Fruit fly (Drosophila melanogaster) whole organism, wandering third instar larva: Measurements from ENCODE around the gene rdx.

Experiments
- CG9705 ChIP-seq: fragments of 200-800 bp; sonication (Bioruptor generic); optimal IDR thresholded peaks from 2 replicates; lab custom pipeline; 2018; ENCODE audit warnings: missing biosample characterization, mild to moderate bottlenecking, missing genetic modification characterization
- Dfd ChIP-seq: fragments of >200 bp; optimal IDR thresholded peaks from 2 replicates; lab custom pipeline; 2017; ENCODE audit warnings: missing biosample characterization, missing genetic modification characterization
- GATAd ChIP-seq: sonication (Bioruptor generic); optimal IDR thresholded peaks from 2 replicates; lab custom pipeline; 2016; ENCODE audit warnings: missing biosample characterization, missing genetic modification characterization
- N ChIP-seq: fragments of >200 bp; optimal IDR thresholded peaks from 2 replicates; lab custom pipeline; 2018; ENCODE audit warnings: missing biosample characterization, missing external identifiers, missing genetic modification characterization
- OdsH ChIP-seq: fragments of 200-800 bp; sonication (Bioruptor generic); optimal IDR thresholded peaks from 2 replicates; lab custom pipeline; 2016; ENCODE audit warnings: missing biosample characterization, mild to moderate bottlenecking, missing genetic modification characterization
- Rel ChIP-seq, 2 experiments: fragments of 200-800 bp; sonication (Bioruptor generic) in 1 of 2; optimal IDR thresholded peaks; 2 replicates in 1 of 2; 3 replicates in 1 of 2; lab custom pipeline; 2016 to 2019; ENCODE audit warnings: mild to moderate bottlenecking in 2 of 2, missing biosample characterization in 2 of 2, missing genetic modification characterization in 2 of 2, moderate library complexity in 1 of 2
- dmrt93B ChIP-seq: fragments of 200-800 bp; sonication (Bioruptor generic); optimal IDR thresholded peaks from 2 replicates; lab custom pipeline; 2018; ENCODE audit warnings: missing biosample characterization, mild to moderate bottlenecking, missing genetic modification characterization

dm6 chr3R:13948237-13948636 lies 83.6 kb downstream of the rdx start, which contains the start of gene CG31517:
- TF ChIP-seq N (no peak), Rel (GFP tag; optimal IDR thresholded peaks at IDR 0.05; lab: Kevin White, UChicago) (no peak), Rel (tag; optimal IDR thresholded peaks at IDR 0.05; lab: Kevin White, UChicago) (no peak), OdsH (GFP tag; lab: Kevin White, UChicago) (no peak), CG9705 (GFP tag; lab: Kevin White, UChicago) (no peak), dmrt93B (no peak), Dfd (GFP tag; lab: Kevin White, UChicago) (no peak), GATAd (GFP tag; lab: Kevin White, UChicago) (no peak)
